Worm (Caenorhabditis elegans): ENCODE data around the gene C34D4.10.

The C34D4.10 gene

DNA sequence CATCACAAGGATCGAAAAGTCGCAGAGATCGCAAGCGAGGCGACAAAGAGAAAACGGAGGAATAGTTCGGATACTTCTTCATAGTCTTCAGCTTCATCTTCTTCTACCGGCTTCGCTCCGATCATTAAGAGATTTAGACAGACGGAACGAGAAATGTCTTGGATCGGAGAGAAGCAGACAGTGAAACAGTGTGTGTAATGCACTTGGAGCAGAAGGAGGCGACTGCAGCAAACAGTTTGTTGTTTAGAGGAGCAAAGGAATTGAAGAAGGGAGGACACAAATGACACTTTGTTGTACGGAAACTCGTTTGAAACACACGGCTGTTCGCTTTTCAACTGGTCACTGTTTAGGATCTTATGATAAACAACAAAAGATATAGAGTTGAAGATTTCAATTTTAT, 21.8 kb downstream of the C34D4.10 start:
- TF ChIP-seq C34F6.9 (tag; optimal IDR thresholded peaks at IDR 0.05) (peak; percentile 40), lsy-2 (tag; optimal IDR thresholded peaks at IDR 0.05) (peak in 1 of 2 experiments; percentile 53), F13H6.1 (tag; optimal IDR thresholded peaks at IDR 0.05) (peak; percentile 92), alr-1 (tag; optimal IDR thresholded peaks at IDR 0.05) (no peak), nhr-129 (tag; optimal IDR thresholded peaks at IDR 0.05) (peak; percentile 60), fos-1 (tag; optimal IDR thresholded peaks at IDR 0.05) (peak; percentile 12), sma-9 (GFP tag; optimal IDR thresholded peaks at IDR 0.05) (peak; percentile 71), sma-9 (tag; optimal IDR thresholded peaks at IDR 0.05) (no peak), crh-2 (tag; optimal IDR thresholded peaks at IDR 0.05) (no peak)

DNA sequence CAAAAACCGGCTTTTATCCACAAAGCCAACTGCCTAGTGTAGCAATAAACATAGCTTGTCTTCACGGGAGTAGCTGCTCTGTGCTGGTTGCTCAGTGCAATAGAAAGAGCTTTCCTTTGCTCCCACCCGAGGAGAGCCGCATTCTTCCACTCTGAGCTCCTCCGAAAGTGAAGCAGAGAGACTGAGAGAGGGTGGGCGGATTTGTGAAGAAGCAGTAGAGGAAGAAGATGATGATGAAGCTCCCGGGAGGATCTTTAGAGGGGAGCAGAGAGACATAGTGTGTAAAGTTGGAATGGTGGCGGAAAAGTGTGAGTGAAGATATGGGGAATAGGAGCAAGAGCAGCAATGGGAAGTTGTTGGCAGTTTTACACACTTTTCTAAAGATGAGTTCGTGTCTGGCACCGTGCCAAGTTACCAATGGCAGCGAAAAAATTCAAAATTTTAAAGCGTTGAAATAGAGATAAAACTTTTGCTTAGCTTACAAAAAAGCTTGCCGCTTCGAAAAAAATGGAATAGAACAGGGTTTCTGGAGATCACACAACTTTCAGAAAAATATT, 22.6 kb downstream of the C34D4.10 start, which contains the start of gene ZC477.4:
ZC477.4 (minus strand) TSS at position 276 of the 557 bp plus-strand sequence.
- no peak for TF ChIP-seq ztf-1 (GFP tag; conservative IDR thresholded peaks at IDR 0.05)
- TF ChIP-seq mbf-1 (tag; optimal IDR thresholded peaks at IDR 0.05), result no peak
- no peak for TF ChIP-seq nhr-237 (tag; optimal IDR thresholded peaks at IDR 0.05)
- no peak for TF ChIP-seq nhr-12 (tag; optimal IDR thresholded peaks at IDR 0.05)
- no peak for TF ChIP-seq sem-4 (tag; optimal IDR thresholded peaks at IDR 0.05)
- TF ChIP-seq nhr-25 (tag; optimal IDR thresholded peaks at IDR 0.05), result no peak
- no peak for TF ChIP-seq lin-39 (tag; optimal IDR thresholded peaks at IDR 0.05)
- TF ChIP-seq lin-11 (tag; optimal IDR thresholded peaks at IDR 0.05), result no peak
- TF ChIP-seq zag-1 (tag; optimal IDR thresholded peaks at IDR 0.05), result no peak
- TF ChIP-seq ama-1 (optimal IDR thresholded peaks at IDR 0.05), result no peak
- peak; percentile 48 for TF ChIP-seq sma-9 (GFP tag; optimal IDR thresholded peaks at IDR 0.05)
- no peak for TF ChIP-seq sma-9 (tag; optimal IDR thresholded peaks at IDR 0.05)
- TF ChIP-seq R02D3.7 (tag; optimal IDR thresholded peaks at IDR 0.05), result no peak
- peak; percentile 67 for TF ChIP-seq nhr-129 (tag; optimal IDR thresholded peaks at IDR 0.05)
- TF ChIP-seq blmp-1 (tag; optimal IDR thresholded peaks at IDR 0.05; ENCODE audit: insufficient read depth), result no peak
- peak; percentile 41 for TF ChIP-seq C34F6.9 (tag; optimal IDR thresholded peaks at IDR 0.05)
- TF ChIP-seq fos-1 (tag; optimal IDR thresholded peaks at IDR 0.05), result no peak
- no peak for TF ChIP-seq nhr-11 (tag; optimal IDR thresholded peaks at IDR 0.05)
- TF ChIP-seq peb-1 (tag; optimal IDR thresholded peaks at IDR 0.05), result no peak
- TF ChIP-seq ztf-4 (tag; optimal IDR thresholded peaks at IDR 0.05), result no peak
- TF ChIP-seq elt-3 (tag; optimal IDR thresholded peaks at IDR 0.05), result no peak
- no peak for TF ChIP-seq sma-3 (GFP tag; optimal IDR thresholded peaks at IDR 0.05)
- no peak for TF ChIP-seq ceh-16 (tag; optimal IDR thresholded peaks at IDR 0.05)
- no peak for TF ChIP-seq nhr-6 (tag; optimal IDR thresholded peaks at IDR 0.05)
- no peak for TF ChIP-seq alr-1 (tag; optimal IDR thresholded peaks at IDR 0.05)
- TF ChIP-seq gmeb-1 (tag; optimal IDR thresholded peaks at IDR 0.05), result no peak
- no peak for TF ChIP-seq nhr-23 (tag; optimal IDR thresholded peaks at IDR 0.05)
- TF ChIP-seq ceh-82 (tag; optimal IDR thresholded peaks at IDR 0.05), result no peak
- no peak for TF ChIP-seq unc-62 (GFP tag; optimal IDR thresholded peaks at IDR 0.05)
- peak; percentile 74 for TF ChIP-seq F13H6.1 (tag; optimal IDR thresholded peaks at IDR 0.05)
- no peak for TF ChIP-seq mdl-1 (tag; optimal IDR thresholded peaks at IDR 0.05)

DNA sequence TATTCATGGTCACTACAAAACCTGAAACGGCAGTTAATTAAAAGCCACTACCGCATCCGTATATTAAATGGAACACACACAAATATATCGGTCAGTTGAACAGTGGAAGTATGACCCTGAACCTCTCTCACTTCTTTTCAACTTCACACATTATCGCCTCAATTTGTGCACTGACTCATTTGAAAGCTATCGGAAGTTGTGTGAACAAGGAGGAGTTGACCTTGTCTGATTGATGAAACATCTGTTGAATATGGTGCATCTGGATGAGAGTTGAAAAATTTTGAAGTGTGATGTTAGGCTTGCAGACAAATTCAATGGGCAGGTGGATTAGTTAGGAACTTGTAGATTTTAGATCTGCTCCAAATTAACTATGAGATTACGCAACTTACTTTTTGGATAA, 23.8 kb downstream of the C34D4.10 start:
- TF ChIP-seq mdl-1 (tag; optimal IDR thresholded peaks at IDR 0.05) (no peak), mbf-1 (tag; optimal IDR thresholded peaks at IDR 0.05) (no peak), blmp-1 (tag; optimal IDR thresholded peaks at IDR 0.05; ENCODE audit: insufficient read depth) (no peak), gmeb-1 (tag; optimal IDR thresholded peaks at IDR 0.05) (no peak), crh-2 (tag; optimal IDR thresholded peaks at IDR 0.05) (no peak), unc-39 (tag; optimal IDR thresholded peaks at IDR 0.05) (no peak), skn-1 (tag; optimal IDR thresholded peaks at IDR 0.05) (no peak)

DNA sequence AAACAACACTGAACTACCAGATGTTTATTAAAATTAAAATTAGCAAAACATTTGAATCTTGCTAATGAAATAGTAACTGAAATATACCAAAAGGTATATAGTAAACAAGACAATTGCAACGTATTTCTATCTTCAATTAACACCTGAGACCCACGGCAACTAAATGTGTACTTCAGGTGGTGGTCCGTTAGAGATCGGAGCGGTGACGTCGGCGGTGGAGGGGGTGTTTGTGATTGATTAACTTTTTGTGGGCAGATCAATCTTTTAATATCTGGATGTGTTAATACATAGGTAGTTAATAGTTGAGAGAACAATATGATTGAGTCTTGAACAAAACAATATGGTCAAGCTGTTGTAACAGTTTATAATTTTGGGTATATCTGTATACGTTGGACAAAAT, 25.1 kb downstream of the C34D4.10 start:
- no peak for TF ChIP-seq lin-39 (tag; optimal IDR thresholded peaks at IDR 0.05)
- TF ChIP-seq nhr-10 (tag; optimal IDR thresholded peaks at IDR 0.05), result no peak
- no peak for TF ChIP-seq nhr-77 (tag; optimal IDR thresholded peaks at IDR 0.05)
- TF ChIP-seq skn-1 (tag; optimal IDR thresholded peaks at IDR 0.05), result no peak
- peak; percentile 72 for TF ChIP-seq sma-9 (GFP tag; optimal IDR thresholded peaks at IDR 0.05)
- TF ChIP-seq sma-9 (tag; optimal IDR thresholded peaks at IDR 0.05), result no peak
- no peak for TF ChIP-seq zag-1 (tag; optimal IDR thresholded peaks at IDR 0.05)
- no peak for TF ChIP-seq ceh-82 (tag; optimal IDR thresholded peaks at IDR 0.05)
- no peak for TF ChIP-seq blmp-1 (tag; optimal IDR thresholded peaks at IDR 0.05; ENCODE audit: insufficient read depth)
